Worm (Caenorhabditis elegans): Measurements from ENCODE around the gene din-1.
A peak's percentile ranks its signal among the peaks of the same experiment; 100 is the strongest.

The din-1 gene

DNA sequence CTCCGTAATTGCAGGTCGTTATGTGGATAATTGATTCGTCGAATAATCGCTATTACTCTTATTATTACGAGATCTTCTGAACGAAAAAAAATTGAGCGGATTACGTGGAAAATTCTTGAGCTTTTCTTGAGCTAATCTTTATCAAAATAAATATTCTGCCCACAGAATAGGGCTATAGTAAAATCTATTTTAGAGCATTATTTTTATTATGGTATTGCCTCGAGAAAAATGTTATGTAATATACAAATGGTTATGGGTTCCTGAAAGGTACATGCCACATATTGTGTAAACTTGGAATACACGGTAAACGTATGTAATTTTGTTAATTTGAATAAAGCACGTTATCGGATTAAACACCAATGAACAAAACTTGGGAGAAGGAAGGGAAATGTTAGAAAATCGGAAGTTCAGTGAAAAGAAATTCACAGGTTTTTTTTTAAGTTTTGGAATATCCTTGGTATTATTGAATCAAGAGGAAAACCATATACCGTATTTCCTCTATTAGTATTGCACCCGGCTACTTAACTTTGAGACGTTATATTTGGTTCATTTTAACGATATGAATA is 3.9 kb upstream of the din-1 start (continued):
- TF ChIP-seq unc-55 (GFP tag; optimal IDR thresholded peaks at IDR 0.05) (no peak), nhr-129 (tag; optimal IDR thresholded peaks at IDR 0.05) (no peak), nhr-12 (tag; optimal IDR thresholded peaks at IDR 0.05) (no peak), unc-62 (GFP tag; optimal IDR thresholded peaks at IDR 0.05) (no peak), C34F6.9 (tag; optimal IDR thresholded peaks at IDR 0.05) (no peak), ama-1 (optimal IDR thresholded peaks at IDR 0.05) (peak; percentile 42), blmp-1 (tag; optimal IDR thresholded peaks at IDR 0.05; ENCODE audit: insufficient read depth) (no peak), elt-3 (tag; optimal IDR thresholded peaks at IDR 0.05) (no peak), mdl-1 (tag; optimal IDR thresholded peaks at IDR 0.05) (peak in 1 of 2 experiments; percentile 42), ceh-82 (tag; optimal IDR thresholded peaks at IDR 0.05) (no peak), lin-39 (tag; optimal IDR thresholded peaks at IDR 0.05) (no peak), R02D3.7 (tag; optimal IDR thresholded peaks at IDR 0.05) (no peak), ztf-11 (tag; optimal IDR thresholded peaks at IDR 0.05) (no peak), sma-3 (GFP tag; optimal IDR thresholded peaks at IDR 0.05) (no peak)

DNA sequence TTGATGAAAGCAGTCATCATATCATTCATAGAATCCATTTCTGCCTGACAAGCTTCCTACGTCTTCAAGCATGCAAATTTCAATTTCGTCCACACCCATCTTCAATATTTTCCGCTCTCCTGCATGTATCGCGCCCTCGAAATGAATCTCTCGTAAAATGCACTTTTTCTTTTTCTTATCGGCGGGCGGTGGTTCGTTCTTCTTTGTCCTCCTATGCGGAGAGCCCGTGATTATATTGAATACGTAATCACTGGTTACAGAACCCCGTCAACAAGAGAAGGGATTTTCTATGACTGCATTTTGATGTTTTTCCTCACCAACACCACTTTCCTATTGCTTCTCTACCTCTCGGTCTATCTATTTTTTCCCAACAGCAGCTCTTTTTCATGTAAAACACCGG is 3.2 kb upstream of the din-1 start:
- TF ChIP-seq ztf-1 (GFP tag; conservative IDR thresholded peaks at IDR 0.05) (no peak), fos-1 (tag; optimal IDR thresholded peaks at IDR 0.05) (no peak), nhr-6 (tag; optimal IDR thresholded peaks at IDR 0.05) (peak; percentile 27), sem-4 (tag; optimal IDR thresholded peaks at IDR 0.05) (no peak), ztf-4 (tag; optimal IDR thresholded peaks at IDR 0.05) (no peak), Y55F3AM.14 (GFP tag; optimal IDR thresholded peaks at IDR 0.05) (peak; percentile 16), nhr-21 (tag; optimal IDR thresholded peaks at IDR 0.05) (peak; percentile 7), nhr-129 (tag; optimal IDR thresholded peaks at IDR 0.05) (peak; percentile 25)

DNA sequence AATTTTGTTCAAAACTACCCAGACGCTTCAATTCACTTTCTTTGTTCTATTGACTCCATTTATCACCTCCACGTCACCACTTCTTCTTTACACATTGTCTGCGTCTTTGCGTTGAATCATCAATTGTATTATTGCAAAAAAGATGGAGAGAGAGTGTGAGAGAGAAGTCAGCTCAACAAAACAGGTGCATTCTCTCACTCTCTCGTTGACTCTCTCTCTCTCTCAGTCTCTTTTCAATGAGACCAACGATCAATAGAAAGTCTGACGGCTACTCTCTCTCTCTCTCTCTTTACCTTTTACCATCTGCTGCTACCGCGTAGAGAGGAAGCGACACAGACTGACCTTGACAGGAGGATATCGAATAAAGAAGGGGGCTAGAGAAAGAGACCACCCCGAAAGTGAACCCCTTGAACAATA is 2.3 kb upstream of the din-1 start:
- peak; percentile 97 for TF ChIP-seq nhr-129 (tag; optimal IDR thresholded peaks at IDR 0.05)
- TF ChIP-seq elt-1 (tag; optimal IDR thresholded peaks at IDR 0.05) = no peak
- no peak for TF ChIP-seq mbf-1 (tag; optimal IDR thresholded peaks at IDR 0.05)
- TF ChIP-seq nhr-6 (tag; optimal IDR thresholded peaks at IDR 0.05) = peak; percentile 94
- no peak for TF ChIP-seq aly-2 (tag; optimal IDR thresholded peaks at IDR 0.05)
- no peak for TF ChIP-seq dmd-4 (tag; optimal IDR thresholded peaks at IDR 0.05)
- no peak for TF ChIP-seq ceh-82 (tag; optimal IDR thresholded peaks at IDR 0.05)
- TF ChIP-seq alr-1 (tag; optimal IDR thresholded peaks at IDR 0.05) = no peak
- peak; percentile 84 for TF ChIP-seq lin-13 (GFP tag; optimal IDR thresholded peaks at IDR 0.05)
- no peak for TF ChIP-seq unc-62 (GFP tag; optimal IDR thresholded peaks at IDR 0.05)
- TF ChIP-seq nhr-11 (tag; optimal IDR thresholded peaks at IDR 0.05) = peak; percentile 1
- TF ChIP-seq unc-55 (GFP tag; optimal IDR thresholded peaks at IDR 0.05) = peak; percentile 88
- TF ChIP-seq egl-27 (tag; optimal IDR thresholded peaks at IDR 0.05) = peak; percentile 95
- TF ChIP-seq Y55F3AM.14 (GFP tag; optimal IDR thresholded peaks at IDR 0.05) = no peak
- peak; percentile 51 for TF ChIP-seq lin-39 (tag; optimal IDR thresholded peaks at IDR 0.05)
- TF ChIP-seq sma-3 (GFP tag; optimal IDR thresholded peaks at IDR 0.05) = peak; percentile 95
- TF ChIP-seq elt-3 (tag; optimal IDR thresholded peaks at IDR 0.05) = no peak
- peak; percentile 61 for TF ChIP-seq gmeb-1 (tag; optimal IDR thresholded peaks at IDR 0.05)
- TF ChIP-seq nhr-21 (tag; optimal IDR thresholded peaks at IDR 0.05) = peak; percentile 90
- peak; percentile 97 for TF ChIP-seq fos-1 (tag; optimal IDR thresholded peaks at IDR 0.05)
- TF ChIP-seq R02D3.7 (tag; optimal IDR thresholded peaks at IDR 0.05) = no peak
- peak; percentile 46 to 69 for TF ChIP-seq lsy-2 (tag; optimal IDR thresholded peaks at IDR 0.05)
- peak; percentile 76 for TF ChIP-seq C34F6.9 (tag; optimal IDR thresholded peaks at IDR 0.05)
- TF ChIP-seq ZK546.5 (tag; optimal IDR thresholded peaks at IDR 0.05) = no peak
- TF ChIP-seq lin-11 (tag; optimal IDR thresholded peaks at IDR 0.05) = no peak
- peak; percentile 95 for TF ChIP-seq blmp-1 (tag; optimal IDR thresholded peaks at IDR 0.05; ENCODE audit: insufficient read depth)
- peak; percentile 96 for TF ChIP-seq nhr-25 (tag; optimal IDR thresholded peaks at IDR 0.05)
- TF ChIP-seq snpc-4 (tag; optimal IDR thresholded peaks at IDR 0.05) = peak; percentile 14
- TF ChIP-seq zag-1 (tag; optimal IDR thresholded peaks at IDR 0.05) = no peak
- TF ChIP-seq sma-9 (GFP tag; optimal IDR thresholded peaks at IDR 0.05) = peak; percentile 98
- TF ChIP-seq sma-9 (tag; optimal IDR thresholded peaks at IDR 0.05) = peak; percentile 75
- TF ChIP-seq F13H6.1 (tag; optimal IDR thresholded peaks at IDR 0.05) = peak; percentile 96
- TF ChIP-seq crh-2 (tag; optimal IDR thresholded peaks at IDR 0.05) = peak; percentile 98
- TF ChIP-seq peb-1 (tag; optimal IDR thresholded peaks at IDR 0.05) = no peak
- no peak for TF ChIP-seq unc-39 (tag; optimal IDR thresholded peaks at IDR 0.05)
- no peak for TF ChIP-seq ztf-11 (tag; optimal IDR thresholded peaks at IDR 0.05)
- peak; percentile 49 for TF ChIP-seq nhr-77 (tag; optimal IDR thresholded peaks at IDR 0.05)
- TF ChIP-seq nhr-237 (tag; optimal IDR thresholded peaks at IDR 0.05) = peak; percentile 6
- TF ChIP-seq ztf-4 (tag; optimal IDR thresholded peaks at IDR 0.05) = peak; percentile 93
- peak; percentile 45 for TF ChIP-seq nhr-10 (tag; optimal IDR thresholded peaks at IDR 0.05)
- TF ChIP-seq skn-1 (tag; optimal IDR thresholded peaks at IDR 0.05) = no peak
- TF ChIP-seq ama-1 (optimal IDR thresholded peaks at IDR 0.05) = peak; percentile 83
- peak; percentile 76 for TF ChIP-seq ceh-16 (tag; optimal IDR thresholded peaks at IDR 0.05)
- peak; percentile 20 for TF ChIP-seq mab-5 (tag; optimal IDR thresholded peaks at IDR 0.05)
- TF ChIP-seq mdl-1 (tag; optimal IDR thresholded peaks at IDR 0.05) = peak; percentile 73 to 81
- peak; percentile 71 for TF ChIP-seq sem-4 (tag; optimal IDR thresholded peaks at IDR 0.05)
